Fruit fly (Drosophila melanogaster): ENCODE measurements around the gene CG32119.

- TF ChIP-seq OdsH (GFP tag; optimal IDR thresholded peaks at IDR 0.05) (no peak), foxo (GFP tag; optimal IDR thresholded peaks at IDR 0.05) (no peak), lola (GFP tag; optimal IDR thresholded peaks at IDR 0.05) (no peak), Hnf4 (GFP tag; optimal IDR thresholded peaks at IDR 0.05) (no peak), h (GFP tag; optimal IDR thresholded peaks at IDR 0.05) (no peak), Dfd (GFP tag; optimal IDR thresholded peaks at IDR 0.05) (no peak), psq (GFP tag; optimal IDR thresholded peaks at IDR 0.05) (no peak), Jra (GFP tag; optimal IDR thresholded peaks at IDR 0.05) (no peak), tai (GFP tag; optimal IDR thresholded peaks at IDR 0.05) (no peak), pan (optimal IDR thresholded peaks at IDR 0.05) (no peak), brk (GFP tag; optimal IDR thresholded peaks at IDR 0.05) (no peak), CG9705 (GFP tag; optimal IDR thresholded peaks at IDR 0.05) (no peak), rgr (GFP tag; optimal IDR thresholded peaks at IDR 0.05) (no peak), jim (GFP tag; optimal IDR thresholded peaks at IDR 0.05) (no peak)
Measured at dm6 chr3L:13227594-13228501, 20.7 kb downstream of the CG32119 start.
